Worm (Caenorhabditis elegans) whole organism, L4/young adult: ENCODE results near the gene F21D12.2.

ENCODE experiments used
- dao-5 ChIP-seq: sonication (generic microtip); optimal IDR thresholded peaks from 2 replicates; lab custom pipeline; 2016; ENCODE audit warnings: missing genotype, missing genetic modification characterization, moderate library complexity, missing compliant biosample characterization
- him-1 ChIP-seq: sonication (generic microtip); optimal IDR thresholded peaks from 2 replicates; lab custom pipeline; 2016; ENCODE audit warnings: missing genotype, missing genetic modification reagents, missing genetic modification characterization, missing compliant biosample characterization

- TF ChIP-seq him-1 (peak; percentile 80), dao-5 (tag; lab: Kevin White, UChicago) (no peak)
Observed at ce11 chrII:7319471-7319870, 1.9 kb downstream of the F21D12.2 start.
